Worm (Caenorhabditis elegans) whole organism, L4/young adult: Measurements from ENCODE around the gene C34D4.4.

Experiments used
- W03F9.2 ChIP-seq: fragments of 150-350 bp; optimal IDR thresholded peaks from 2 replicates; lab custom pipeline; 2014; ENCODE audit warnings: missing biosample characterization, missing genetic modification characterization
- dao-5 ChIP-seq: sonication (generic microtip); optimal IDR thresholded peaks from 2 replicates; lab custom pipeline; 2016; ENCODE audit warnings: missing genotype, missing genetic modification characterization, moderate library complexity, missing compliant biosample characterization
- him-1 ChIP-seq: sonication (generic microtip); optimal IDR thresholded peaks from 2 replicates; lab custom pipeline; 2016; ENCODE audit warnings: missing genotype, missing genetic modification reagents, missing genetic modification characterization, missing compliant biosample characterization

ce11 chrIV:7191745-7192144 is 42.6 kb downstream of the C34D4.4 start, which contains the start of gene R13A1.5:
- TF ChIP-seq him-1 (tag; lab: Kevin White, UChicago) (no peak), W03F9.2 (tag; lab: Kevin White, UChicago) (no peak), dao-5 (no peak)
